Fruit fly (Drosophila melanogaster): ENCODE measurements around the gene comt.

Gene comt

DNA sequence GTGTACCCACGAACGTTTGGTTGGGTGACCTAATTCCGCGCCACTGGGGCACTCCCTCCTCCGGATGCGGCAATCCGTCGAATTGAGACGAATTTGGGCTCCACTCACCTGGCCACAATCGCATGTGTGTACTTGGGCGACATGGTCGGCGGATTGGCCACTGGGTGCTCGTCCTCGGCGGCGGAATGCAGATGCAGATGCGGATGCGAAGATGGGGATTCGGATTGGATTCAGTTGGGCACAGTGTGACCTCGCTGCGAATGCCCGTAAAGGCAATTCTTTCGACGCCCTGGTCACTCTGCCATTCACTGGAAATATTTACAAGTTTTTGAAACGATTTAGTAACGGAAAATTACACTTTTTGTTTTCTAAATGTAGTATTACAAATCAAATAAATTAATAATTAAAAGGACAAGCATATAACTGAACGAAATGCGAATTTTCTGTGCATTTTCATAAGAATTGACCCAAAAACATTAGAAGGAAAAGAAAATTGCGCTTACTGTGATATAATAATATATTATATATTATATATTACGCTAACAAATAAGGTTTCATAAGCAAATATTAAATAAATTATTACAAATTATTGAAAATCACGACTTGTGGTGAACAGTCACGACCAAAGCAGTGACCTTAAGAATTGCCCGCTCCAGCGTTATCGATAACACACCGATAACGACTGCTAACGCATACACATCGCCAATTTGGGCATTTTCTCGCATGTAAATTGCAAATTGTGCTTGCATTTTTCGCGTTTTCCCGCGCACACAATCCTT is 37.8 kb downstream of the comt start, which contains the start of gene CG1622 (continued):
- TF ChIP-seq pnt (GFP tag; optimal IDR thresholded peaks at IDR 0.05) (no peak), croc (GFP tag; conservative IDR thresholded peaks at IDR 0.05) (no peak), CG4854 (GFP tag; optimal IDR thresholded peaks at IDR 0.05) (no peak), Opbp (GFP tag; IDR thresholded peaks at IDR 0.05; ENCODE audit: partially characterized antibody) (0 out of 3 replicates have a peak, but pooled peaks have one; percentile 32), bowl (GFP tag; IDR thresholded peaks at IDR 0.05) (no peak), CG33213 (GFP tag; optimal IDR thresholded peaks at IDR 0.05) (no peak), btn (GFP tag; optimal IDR thresholded peaks at IDR 0.05) (no peak), zf30C (GFP tag; optimal IDR thresholded peaks at IDR 0.05) (no peak), pzg (GFP tag; optimal IDR thresholded peaks at IDR 0.05) (peak; percentile 37), CG15601 (tag; optimal IDR thresholded peaks at IDR 0.05) (peak; percentile 19), Oaz (GFP tag; IDR thresholded peaks at IDR 0.05) (no peak), CG14441 (GFP tag; IDR thresholded peaks at IDR 0.05) (no peak), CG3726 (GFP tag; IDR thresholded peaks at IDR 0.05) (no peak), ac (GFP tag; optimal IDR thresholded peaks at IDR 0.05) (no peak), Aef1 (GFP tag; IDR thresholded peaks at IDR 0.05) (no peak; the same call in 2 of the 3 replicates), CG13287 (GFP tag; IDR thresholded peaks at IDR 0.05; ENCODE audit: partially characterized antibody) (peak; percentile 34; the same call in 1 of the 2 replicates), Hmr (GFP tag; optimal IDR thresholded peaks at IDR 0.05) (no peak), CG8765 (GFP tag; IDR thresholded peaks at IDR 0.05) (no peak), CG10321 (GFP tag; IDR thresholded peaks at IDR 0.05) (no peak), CG10979 (tag; optimal IDR thresholded peaks at IDR 0.05) (no peak), CG11085 (GFP tag; IDR thresholded peaks at IDR 0.05) (no peak), CG15073 (GFP tag; optimal IDR thresholded peaks at IDR 0.05) (no peak), CG34422 (GFP tag; IDR thresholded peaks at IDR 0.05) (peak; percentile 44; the same call in 1 of the 3 replicates), zfh1 (GFP tag; IDR thresholded peaks at IDR 0.05) (no peak; the same call in 2 of the 3 replicates), Dad (GFP tag; optimal IDR thresholded peaks at IDR 0.05) (no peak), YL-1 (GFP tag; optimal IDR thresholded peaks at IDR 0.05) (peak; percentile 16), CG17802 (tag; optimal IDR thresholded peaks at IDR 0.05) (no peak), tap (tag; optimal IDR thresholded peaks at IDR 0.05) (no peak), CG12071 (GFP tag; optimal IDR thresholded peaks at IDR 0.05) (no peak), ara (GFP tag; IDR thresholded peaks at IDR 0.05) (no peak), hkb (optimal IDR thresholded peaks at IDR 0.05) (no peak), hkb (GFP tag; IDR thresholded peaks at IDR 0.05) (peak; percentile 13; the same call in 1 of the 2 replicates), eyg (GFP tag; optimal IDR thresholded peaks at IDR 0.05) (no peak), CG2129 (GFP tag; IDR thresholded peaks at IDR 0.05; ENCODE audit: partially characterized antibody) (no peak), klu (GFP tag; IDR thresholded peaks at IDR 0.05) (no peak), CG6689 (GFP tag; IDR thresholded peaks at IDR 0.05) (no peak), CG8281 (tag; optimal IDR thresholded peaks at IDR 0.05) (no peak), jing (GFP tag; optimal IDR thresholded peaks at IDR 0.05) (no peak), jigr1 (GFP tag; IDR thresholded peaks at IDR 0.05) (no peak), BtbVII (GFP tag; optimal IDR thresholded peaks at IDR 0.05) (no peak), Nf-YA (GFP tag; IDR thresholded peaks at IDR 0.05) (no peak), Neu2 (GFP tag; optimal IDR thresholded peaks at IDR 0.05; ENCODE audit: borderline replicate concordance) (no peak), row (GFP tag; IDR thresholded peaks at IDR 0.05) (peak; percentile 83), CG9932 (GFP tag; IDR thresholded peaks at IDR 0.05) (peak; percentile 76), tx (GFP tag; optimal IDR thresholded peaks at IDR 0.05) (no peak), Med (GFP tag) (peak; percentile 70), gem (tag; optimal IDR thresholded peaks at IDR 0.05) (no peak), Antp (GFP tag; optimal IDR thresholded peaks at IDR 0.05) (no peak), cas (GFP tag; IDR thresholded peaks at IDR 0.05) (no peak), ab (GFP tag; optimal IDR thresholded peaks at IDR 0.05) (no peak), da (GFP tag; optimal IDR thresholded peaks at IDR 0.05) (no peak)
